Worm (Caenorhabditis elegans) whole organism, L3 larva: ENCODE measurements around the gene F36H12.3.
"Not testable (repeated sequence)": the region's sequence is repeated elsewhere in the genome, so short reads cannot be mapped to it uniquely, and the experiment has no call there.

Experiments used
- aly-2 ChIP-seq: fragments of 150-350 bp; optimal IDR thresholded peaks from 2 replicates; lab custom pipeline; 2014; ENCODE audit warnings: missing biosample characterization, missing genetic modification characterization
- unc-62 ChIP-seq: fragments of 150-350 bp; sonication (generic microtip); optimal IDR thresholded peaks from 4 replicates; lab custom pipeline; 2014; ENCODE audit warnings: missing biosample characterization, missing genetic modification reagents, missing genetic modification characterization
- zag-1 ChIP-seq: fragments of 150-350 bp; optimal IDR thresholded peaks from 2 replicates; lab custom pipeline; 2014; ENCODE audit warnings: missing biosample characterization, missing genetic modification characterization

- TF ChIP-seq aly-2 (tag; lab: Kevin White, UChicago); zag-1 (tag; lab: Kevin White, UChicago); unc-62 (GFP tag; lab: Kevin White, UChicago): not testable (repeated sequence)
These were observed 7.9 kb upstream of the F36H12.3 start for ce11 chrIV:5264700-5265210.
